Worm (Caenorhabditis elegans) whole organism, L3 larva: Measurements from ENCODE around the gene Y71H2AM.14.
"Not testable (repeated sequence)": the region's sequence is repeated elsewhere in the genome, so short reads cannot be mapped to it uniquely, and the experiment has no call there.

ENCODE experiments used
- aly-2 ChIP-seq: fragments of 150-350 bp; optimal IDR thresholded peaks from 2 replicates; lab custom pipeline; 2014; ENCODE audit warnings: missing biosample characterization, missing genetic modification characterization
- hmg-11 ChIP-seq: sonication (generic microtip); optimal IDR thresholded peaks from 2 replicates; lab custom pipeline; 2016; ENCODE audit warnings: missing genetic modification characterization, missing compliant biosample characterization
- lin-15B ChIP-seq: fragments of 150-350 bp; optimal IDR thresholded peaks from 2 replicates; lab custom pipeline; 2014; ENCODE audit warnings: missing biosample characterization, missing genetic modification characterization
- mdl-1 ChIP-seq: fragments of 150-350 bp; optimal IDR thresholded peaks from 2 replicates; lab custom pipeline; 2014; ENCODE audit warnings: missing biosample characterization, missing genetic modification characterization
- nfya-1 ChIP-seq: sonication (generic microtip); optimal IDR thresholded peaks from 2 replicates; lab custom pipeline; 2017; ENCODE audit warnings: missing genetic modification characterization, mild to moderate bottlenecking, missing compliant biosample characterization, antibody characterized with exemption, moderate library complexity; ENCODE audit not compliant: insufficient read depth
- pha-4 ChIP-seq: fragments of 150-350 bp; optimal IDR thresholded peaks from 2 replicates; lab custom pipeline; 2014; ENCODE audit warnings: missing biosample characterization, missing genetic modification reagents, missing genetic modification characterization
- unc-39 ChIP-seq: sonication (generic microtip); optimal IDR thresholded peaks from 4 replicates; lab custom pipeline; 2017; ENCODE audit warnings: missing biosample characterization, missing genetic modification characterization
- ztf-4 ChIP-seq: fragments of 150-350 bp; optimal IDR thresholded peaks from 2 replicates; lab custom pipeline; 2014; ENCODE audit warnings: missing biosample characterization, missing genetic modification characterization

Y71H2AM.14 gene

DNA sequence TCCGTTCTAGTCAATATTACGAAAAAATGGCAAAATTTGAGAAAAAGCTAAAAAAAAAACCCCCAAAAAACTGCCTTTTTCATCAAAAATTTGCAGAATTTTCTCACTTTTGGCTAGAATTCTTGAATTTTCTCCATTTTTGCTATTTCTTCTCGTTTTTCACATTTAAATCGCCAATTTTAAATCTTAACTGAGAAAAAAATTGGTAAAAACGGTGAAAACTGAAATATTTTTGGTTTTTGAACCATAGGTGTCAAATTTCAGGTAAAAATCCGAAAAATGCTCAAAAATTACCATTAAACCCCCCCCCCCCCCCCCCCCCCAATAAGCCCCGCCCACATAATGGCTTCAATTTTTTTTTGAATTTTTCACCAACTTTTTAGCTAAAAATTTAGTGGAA lies 47.1 kb downstream of the Y71H2AM.14 start, which contains the start of gene cox-6B:
Gene cox-6B, plus strand, starts transcription at position 301 of the 400 bp plus-strand sequence.
- TF ChIP-seq hmg-11 (tag; lab: Kevin White, UChicago); mdl-1 (tag; lab: Kevin White, UChicago); ztf-4: not testable (repeated sequence)

DNA sequence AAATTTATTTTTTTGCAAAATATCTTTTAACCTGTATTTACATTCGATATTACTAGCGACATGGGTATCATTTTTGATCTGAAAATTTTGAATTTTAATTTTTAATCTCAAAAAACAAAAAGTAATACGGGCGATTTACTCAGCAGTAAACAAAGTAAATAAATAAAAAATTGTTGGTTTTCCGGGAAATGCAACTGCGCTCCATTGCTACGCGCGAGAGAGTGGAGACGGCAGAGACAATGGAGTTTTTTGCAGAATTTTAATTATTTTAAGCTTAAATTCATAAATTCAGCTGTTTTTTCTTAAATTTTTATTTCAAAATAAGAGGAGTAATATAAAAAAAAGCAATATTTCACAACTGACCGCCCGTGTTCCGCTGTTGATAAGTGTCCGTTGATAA lies 47.7 kb downstream of the Y71H2AM.14 start, which contains the start of gene slc-30A9:
Gene slc-30A9, minus strand, starts transcription at position 78 of the 400 bp plus-strand sequence.
- peak; percentile 70 for TF ChIP-seq lin-15B (tag; lab: Kevin White, UChicago)
- peak; percentile 85 for TF ChIP-seq pha-4 (tag; lab: Kevin White, UChicago)
- no peak for TF ChIP-seq aly-2 (tag; lab: Kevin White, UChicago)
- peak; percentile 43 for TF ChIP-seq nfya-1 (tag; lab: Kevin White, UChicago)
- TF ChIP-seq unc-39 (tag; lab: Kevin White, UChicago): no peak
